Worm (Caenorhabditis elegans): ENCODE results near the gene myo-2.

ce11 chrX:12435246-12435645 lies 32.6 kb upstream of the myo-2 start:
- TF ChIP-seq ztf-4 (tag; optimal IDR thresholded peaks at IDR 0.05): no peak
- no peak for TF ChIP-seq F16B12.6 (tag; optimal IDR thresholded peaks at IDR 0.05)
- no peak for TF ChIP-seq pag-3 (tag; optimal IDR thresholded peaks at IDR 0.05; ENCODE audit: borderline replicate concordance, insufficient read depth)
- no peak for TF ChIP-seq tlp-1 (tag; optimal IDR thresholded peaks at IDR 0.05)
- no peak for TF ChIP-seq zag-1 (tag; optimal IDR thresholded peaks at IDR 0.05)
- no peak for TF ChIP-seq ztf-11 (tag; optimal IDR thresholded peaks at IDR 0.05)
- no peak for TF ChIP-seq tbx-2 (tag; optimal IDR thresholded peaks at IDR 0.05)

Data from whole organism, L1 larva.